Fruit fly (Drosophila melanogaster): ENCODE results near the gene Vps24.

Vps24 gene

DNA sequence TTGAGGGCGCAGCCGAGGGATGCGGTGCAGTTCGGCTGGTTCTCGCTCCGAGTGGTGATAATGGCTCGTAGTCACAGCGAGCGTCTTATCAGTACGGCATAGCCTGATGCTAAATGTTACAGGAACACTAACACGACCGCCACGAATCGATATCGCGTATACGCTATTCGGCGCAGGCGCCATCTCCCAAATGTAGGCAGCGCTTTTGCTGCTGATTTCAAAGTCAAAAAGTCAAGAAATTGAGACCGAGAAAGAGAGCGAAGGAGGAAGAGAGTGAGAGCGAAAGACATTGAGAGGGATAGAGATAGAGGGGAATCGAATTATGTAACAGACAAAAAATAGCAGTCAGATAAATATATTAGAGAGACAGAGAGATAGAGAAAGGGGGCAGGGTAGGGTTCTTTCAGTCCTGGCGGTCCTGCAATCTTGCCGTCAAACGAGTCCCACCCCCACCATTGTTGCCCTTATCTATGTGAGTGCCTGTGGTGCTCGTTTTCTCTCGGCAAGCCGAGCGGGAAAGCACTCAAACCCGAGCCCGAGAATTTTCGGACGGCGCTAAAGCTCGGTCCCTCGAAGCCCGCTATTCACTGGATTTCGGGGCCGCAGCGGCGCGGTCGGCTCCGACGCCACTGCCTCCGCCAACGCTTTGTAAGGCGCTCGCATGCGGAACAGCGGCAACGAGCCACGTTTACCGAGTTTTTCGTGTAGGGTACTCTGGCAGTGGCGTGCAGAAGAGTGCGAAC is 29.5 kb downstream of the Vps24 start:
- TF ChIP-seq eg (GFP tag; IDR thresholded peaks at IDR 0.05) (0 out of 3 replicates have a peak, but pooled peaks have one; percentile 8), CG7368 (GFP tag; optimal IDR thresholded peaks at IDR 0.05) (no peak), Eip78C (GFP tag) (peak; percentile 39), CG1621 (tag; optimal IDR thresholded peaks at IDR 0.05) (no peak), vri (GFP tag; optimal IDR thresholded peaks at IDR 0.05) (peak; percentile 21), CG4318 (GFP tag; optimal IDR thresholded peaks at IDR 0.05) (no peak), ss (GFP tag; optimal IDR thresholded peaks at IDR 0.05) (no peak), esn (GFP tag; optimal IDR thresholded peaks at IDR 0.05) (no peak), svp (GFP tag) (peak; percentile 77), CG3032 (tag; optimal IDR thresholded peaks at IDR 0.05) (no peak)

DNA sequence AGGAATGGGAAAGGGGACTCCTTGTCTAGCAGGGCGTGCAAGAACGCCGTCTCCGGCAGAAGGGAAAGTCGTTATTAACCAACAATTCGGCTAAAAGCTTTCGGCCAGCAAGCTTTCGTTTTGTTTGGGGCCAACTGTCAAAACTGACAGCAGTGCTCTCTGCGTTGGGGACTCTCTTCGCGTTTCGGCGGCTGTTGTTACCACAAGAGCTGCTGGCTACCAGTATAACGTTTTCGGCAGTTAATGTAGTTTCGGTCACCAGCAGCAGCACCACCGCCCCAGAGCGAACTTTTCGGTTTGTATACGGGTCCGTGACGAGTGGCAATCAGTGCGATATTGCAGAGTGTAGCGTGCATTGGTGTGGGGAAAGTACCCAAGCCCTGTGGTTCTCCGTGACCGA is 30.7 kb downstream of the Vps24 start, which contains the start of gene cpx:
Gene cpx, plus strand, starts transcription at position 160 of the 400 bp plus-strand sequence.
- no peak for TF ChIP-seq Ets96B (tag; optimal IDR thresholded peaks at IDR 0.05)
- peak; percentile 71 for TF ChIP-seq achi (GFP tag; optimal IDR thresholded peaks at IDR 0.05)
- no peak for TF ChIP-seq fd85E (GFP tag; optimal IDR thresholded peaks at IDR 0.05)
- no peak for TF ChIP-seq Eip93F (GFP tag; optimal IDR thresholded peaks at IDR 0.05)

DNA sequence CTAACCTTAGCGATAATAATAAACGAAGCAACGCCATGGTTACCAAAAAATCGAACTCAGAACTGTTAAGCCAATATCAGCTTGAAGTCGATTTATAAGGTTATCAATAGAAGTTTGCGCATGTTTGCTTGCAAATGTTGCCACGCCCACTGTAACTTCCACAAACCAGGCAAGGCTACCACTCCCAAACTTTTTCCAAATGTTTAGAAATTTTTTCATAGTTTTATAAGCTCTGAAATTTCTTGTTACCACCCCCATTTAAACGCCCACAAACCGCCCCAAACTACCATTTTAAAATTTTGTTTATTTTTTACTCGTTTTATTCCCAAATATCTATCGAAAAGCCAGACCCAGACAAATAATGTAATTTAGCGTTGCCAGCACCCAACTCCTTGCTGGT is 32.9 kb downstream of the Vps24 start, which contains the start of gene flip:
Gene flip, minus strand, starts transcription at position 101 of the 400 bp plus-strand sequence.
- TF ChIP-seq Lpt (GFP tag; optimal IDR thresholded peaks at IDR 0.05) (no peak), acj6 (GFP tag; optimal IDR thresholded peaks at IDR 0.05) (no peak), Sox14 (GFP tag; optimal IDR thresholded peaks at IDR 0.05) (no peak), eg (GFP tag; IDR thresholded peaks at IDR 0.05) (no peak), cyc (GFP tag; optimal IDR thresholded peaks at IDR 0.05) (no peak), Ets96B (tag; optimal IDR thresholded peaks at IDR 0.05) (no peak), Sox102F (GFP tag; optimal IDR thresholded peaks at IDR 0.05) (no peak), Eip78C (GFP tag) (no peak), CG11294 (GFP tag; IDR thresholded peaks at IDR 0.05) (no peak), lz (GFP tag; optimal IDR thresholded peaks at IDR 0.05) (no peak), fd59A (GFP tag; optimal IDR thresholded peaks at IDR 0.05) (no peak), topi (GFP tag; optimal IDR thresholded peaks at IDR 0.05) (no peak), Met (GFP tag; optimal IDR thresholded peaks at IDR 0.05) (no peak), Eip93F (GFP tag; optimal IDR thresholded peaks at IDR 0.05) (no peak), CG31627 (GFP tag; optimal IDR thresholded peaks at IDR 0.05) (no peak)

DNA sequence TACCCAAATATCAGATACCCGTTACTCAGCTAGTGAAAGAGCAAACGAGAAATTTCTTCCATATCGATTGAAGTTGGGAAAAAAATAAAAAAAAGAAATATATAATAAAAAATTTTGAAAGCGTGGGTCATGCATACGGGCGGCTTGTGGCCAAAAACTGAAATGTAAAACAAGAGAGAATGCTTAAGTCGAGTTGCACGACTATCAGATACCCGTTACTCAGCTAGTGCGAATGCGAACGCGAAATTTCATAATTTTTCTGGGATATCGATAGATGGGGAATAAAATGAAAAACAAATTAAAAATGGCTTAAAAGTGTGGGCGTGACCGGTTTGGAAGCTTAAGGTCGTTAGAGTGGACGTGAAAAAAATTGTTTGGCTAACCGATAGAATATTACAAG is 42.4 kb downstream of the Vps24 start:
- TF ChIP-seq CG6276 (GFP tag; optimal IDR thresholded peaks at IDR 0.05), result no peak
- peak; percentile 10 for TF ChIP-seq svp (GFP tag)
- no peak for TF ChIP-seq CG8119 (GFP tag; IDR thresholded peaks at IDR 0.05)

DNA sequence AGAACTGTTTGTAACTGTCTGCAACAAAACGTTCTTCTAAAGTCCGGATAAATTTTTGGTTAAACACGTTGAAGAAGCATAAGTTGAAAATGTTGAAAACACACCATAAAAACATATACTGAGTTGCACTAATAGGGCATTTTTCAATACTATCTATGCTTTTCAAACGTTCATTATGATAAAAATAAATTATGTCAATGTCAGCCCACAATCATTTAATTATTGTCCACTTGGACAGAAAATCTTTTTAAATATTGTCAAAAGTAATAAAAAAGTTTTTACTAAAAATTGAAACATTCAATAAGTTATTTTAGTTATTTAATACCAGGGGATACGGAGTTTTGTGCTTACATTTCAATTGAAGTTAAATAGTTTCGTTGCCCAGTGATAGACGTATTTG is 44.3 kb downstream of the Vps24 start, which contains the start of gene CG1092:
Gene CG1092, plus strand, starts transcription at position 301 of the 400 bp plus-strand sequence.
- TF ChIP-seq Eip78C (GFP tag), result peak; percentile 52
- no peak for TF ChIP-seq CG31627 (GFP tag; optimal IDR thresholded peaks at IDR 0.05)
- no peak for TF ChIP-seq CG1621 (tag; optimal IDR thresholded peaks at IDR 0.05)
- TF ChIP-seq CG6808 (GFP tag; optimal IDR thresholded peaks at IDR 0.05), result no peak
- no peak for TF ChIP-seq CG34406 (GFP tag; optimal IDR thresholded peaks at IDR 0.05)
- TF ChIP-seq CG8319 (GFP tag; optimal IDR thresholded peaks at IDR 0.05), result no peak
- no peak for TF ChIP-seq Blimp-1 (GFP tag; optimal IDR thresholded peaks at IDR 0.05)
- peak; percentile 35 for TF ChIP-seq CG32006 (GFP tag; optimal IDR thresholded peaks at IDR 0.05)
- TF ChIP-seq esn (GFP tag; optimal IDR thresholded peaks at IDR 0.05), result no peak

All from whole organism, prepupa.